Worm (Caenorhabditis elegans) whole organism, L2 larva: ENCODE measurements around the gene fmi-1.

Experiments
- C34F6.9 ChIP-seq: fragments of 150-350 bp; optimal IDR thresholded peaks from 2 replicates; lab custom pipeline; 2014; ENCODE audit warnings: missing biosample characterization, missing genetic modification characterization
- F13H6.1 ChIP-seq: sonication (generic microtip); optimal IDR thresholded peaks from 2 replicates; lab custom pipeline; 2016; ENCODE audit warnings: missing genetic modification characterization, missing compliant biosample characterization
- R02D3.7 ChIP-seq: fragments of 150-350 bp; optimal IDR thresholded peaks from 2 replicates; lab custom pipeline; 2014; ENCODE audit warnings: missing biosample characterization, missing genetic modification characterization
- Y55F3AM.14 ChIP-seq: fragments of 200-800 bp; sonication (Bioruptor generic); optimal IDR thresholded peaks from 2 replicates; lab custom pipeline; 2018; ENCODE audit warnings: mild to moderate bottlenecking, missing genetic modification characterization, missing compliant biosample characterization
- ZK546.5 ChIP-seq: sonication (generic microtip); optimal IDR thresholded peaks from 2 replicates; lab custom pipeline; 2017; ENCODE audit warnings: missing biosample characterization, missing genetic modification characterization
- alr-1 ChIP-seq: fragments of 150-350 bp; optimal IDR thresholded peaks from 2 replicates; lab custom pipeline; 2014; ENCODE audit warnings: missing biosample characterization, missing genetic modification characterization
- ama-1 ChIP-seq: fragments of 150-350 bp; optimal IDR thresholded peaks from 2 replicates; lab custom pipeline; 2018; ENCODE audit warnings: inconsistent platforms
- blmp-1 ChIP-seq: sonication (generic microtip); optimal IDR thresholded peaks from 2 replicates; lab custom pipeline; 2017; ENCODE audit warnings: missing genetic modification characterization, mild to moderate bottlenecking, missing compliant biosample characterization, antibody characterized with exemption, moderate library complexity; ENCODE audit not compliant: insufficient read depth
- ceh-16 ChIP-seq: fragments of 150-350 bp; optimal IDR thresholded peaks from 2 replicates; lab custom pipeline; 2014; ENCODE audit warnings: missing biosample characterization, missing genetic modification characterization
- crh-2 ChIP-seq: sonication (generic microtip); optimal IDR thresholded peaks from 2 replicates; lab custom pipeline; 2017; ENCODE audit warnings: missing biosample characterization, missing genetic modification characterization
- dmd-4 ChIP-seq: sonication (generic microtip); optimal IDR thresholded peaks from 2 replicates; lab custom pipeline; 2017; ENCODE audit warnings: missing biosample characterization, missing genetic modification characterization
- egl-27 ChIP-seq: sonication (generic microtip); optimal IDR thresholded peaks from 3 replicates; lab custom pipeline; 2017; ENCODE audit warnings: missing biosample characterization, missing genetic modification reagents, missing genetic modification characterization
- elt-1 ChIP-seq: fragments of 150-350 bp; optimal IDR thresholded peaks from 2 replicates; lab custom pipeline; 2014; ENCODE audit warnings: missing biosample characterization, missing genetic modification characterization
- elt-3 ChIP-seq: sonication (generic microtip); optimal IDR thresholded peaks from 2 replicates; lab custom pipeline; 2017; ENCODE audit warnings: missing biosample characterization, missing genetic modification characterization
- fos-1 ChIP-seq: fragments of 150-350 bp; optimal IDR thresholded peaks from 2 replicates; lab custom pipeline; 2014; ENCODE audit warnings: missing biosample characterization, missing genetic modification characterization
- gmeb-1 ChIP-seq: fragments of 150-350 bp; optimal IDR thresholded peaks from 2 replicates; lab custom pipeline; 2014; ENCODE audit warnings: missing biosample characterization, missing genetic modification characterization
- lin-13 ChIP-seq: fragments of 150-350 bp; optimal IDR thresholded peaks from 2 replicates; lab custom pipeline; 2014; ENCODE audit warnings: missing biosample characterization, missing genetic modification reagents, missing genetic modification characterization
- lin-39 ChIP-seq: fragments of 150-350 bp; optimal IDR thresholded peaks from 2 replicates; lab custom pipeline; 2014; ENCODE audit warnings: missing biosample characterization, missing genetic modification reagents, missing genetic modification characterization
- lsy-2 ChIP-seq, 2 experiments: fragments of 150-350 bp in 1 of 2; sonication (generic microtip) in 1 of 2; optimal IDR thresholded peaks; 2 replicates each; lab custom pipeline; 2014 to 2017; ENCODE audit warnings: missing biosample characterization in 2 of 2, missing genetic modification characterization in 2 of 2
- mbf-1 ChIP-seq: sonication (generic microtip); optimal IDR thresholded peaks from 2 replicates; lab custom pipeline; 2017; ENCODE audit warnings: missing biosample characterization, missing genetic modification characterization
- mdl-1 ChIP-seq, 2 experiments: fragments of 150-350 bp in 1 of 2; sonication (generic microtip) in 1 of 2; optimal IDR thresholded peaks; 2 replicates each; lab custom pipeline; 2017; ENCODE audit warnings: missing biosample characterization in 2 of 2, missing genetic modification characterization in 2 of 2
- nhr-10 ChIP-seq: sonication (generic microtip); optimal IDR thresholded peaks from 2 replicates; lab custom pipeline; 2017; ENCODE audit warnings: missing biosample characterization, missing genetic modification characterization
- nhr-11 ChIP-seq: fragments of 150-350 bp; optimal IDR thresholded peaks from 2 replicates; lab custom pipeline; 2014; ENCODE audit warnings: missing biosample characterization, missing genetic modification characterization
- nhr-129 ChIP-seq: fragments of 150-350 bp; optimal IDR thresholded peaks from 2 replicates; lab custom pipeline; 2014; ENCODE audit warnings: missing biosample characterization, missing genetic modification characterization
- nhr-21 ChIP-seq: fragments of 150-350 bp; optimal IDR thresholded peaks from 2 replicates; lab custom pipeline; 2014; ENCODE audit warnings: missing biosample characterization, missing genetic modification characterization
- nhr-23 ChIP-seq: fragments of 150-350 bp; optimal IDR thresholded peaks from 2 replicates; lab custom pipeline; 2014; ENCODE audit warnings: missing biosample characterization, missing genetic modification reagents, missing genetic modification characterization
- nhr-237 ChIP-seq: fragments of 150-350 bp; optimal IDR thresholded peaks from 2 replicates; lab custom pipeline; 2014; ENCODE audit warnings: missing biosample characterization, missing genetic modification characterization
- nhr-25 ChIP-seq: fragments of 150-350 bp; sonication (generic microtip); optimal IDR thresholded peaks from 3 replicates; lab custom pipeline; 2014; ENCODE audit warnings: missing biosample characterization, missing genetic modification characterization
- peb-1 ChIP-seq: fragments of 150-350 bp; optimal IDR thresholded peaks from 2 replicates; lab custom pipeline; 2014; ENCODE audit warnings: missing biosample characterization, missing genetic modification characterization
- sem-4 ChIP-seq: fragments of 150-350 bp; optimal IDR thresholded peaks from 2 replicates; lab custom pipeline; 2014; ENCODE audit warnings: missing biosample characterization, missing genetic modification reagents, missing genetic modification characterization
- skn-1 ChIP-seq: sonication (generic microtip); optimal IDR thresholded peaks from 2 replicates; lab custom pipeline; 2017; ENCODE audit warnings: missing biosample characterization, missing genetic modification characterization
- sma-3 ChIP-seq: sonication (generic microtip); optimal IDR thresholded peaks from 2 replicates; lab custom pipeline; 2016; ENCODE audit warnings: missing genetic modification reagents, missing genetic modification characterization, missing compliant biosample characterization
- sma-9 ChIP-seq, 2 experiments: fragments of 150-350 bp in 1 of 2; sonication (generic microtip) in 1 of 2; optimal IDR thresholded peaks; 2 replicates each; lab custom pipeline; 2014 to 2016; ENCODE audit warnings: missing genetic modification characterization in 2 of 2, mild to moderate bottlenecking in 1 of 2, missing biosample characterization in 1 of 2, missing compliant biosample characterization in 1 of 2, missing genetic modification reagents in 1 of 2, moderate library complexity in 1 of 2
- snpc-4 ChIP-seq: fragments of 150-350 bp; optimal IDR thresholded peaks from 2 replicates; lab custom pipeline; 2014; ENCODE audit warnings: missing biosample characterization, missing genetic modification characterization
- unc-62 ChIP-seq: fragments of 150-350 bp; optimal IDR thresholded peaks from 2 replicates; lab custom pipeline; 2014; ENCODE audit warnings: missing biosample characterization, missing genetic modification reagents, missing genetic modification characterization
- ztf-1 ChIP-seq: fragments of 200-800 bp; sonication (Bioruptor generic); conservative IDR thresholded peaks from 2 replicates; pipeline ENCODE4 v1.3.6; 2022; ENCODE audit warnings: missing genetic modification characterization, missing compliant biosample characterization
- ztf-11 ChIP-seq: sonication (generic microtip); optimal IDR thresholded peaks from 2 replicates; lab custom pipeline; 2017; ENCODE audit warnings: missing biosample characterization, missing genetic modification characterization

Gene fmi-1

DNA sequence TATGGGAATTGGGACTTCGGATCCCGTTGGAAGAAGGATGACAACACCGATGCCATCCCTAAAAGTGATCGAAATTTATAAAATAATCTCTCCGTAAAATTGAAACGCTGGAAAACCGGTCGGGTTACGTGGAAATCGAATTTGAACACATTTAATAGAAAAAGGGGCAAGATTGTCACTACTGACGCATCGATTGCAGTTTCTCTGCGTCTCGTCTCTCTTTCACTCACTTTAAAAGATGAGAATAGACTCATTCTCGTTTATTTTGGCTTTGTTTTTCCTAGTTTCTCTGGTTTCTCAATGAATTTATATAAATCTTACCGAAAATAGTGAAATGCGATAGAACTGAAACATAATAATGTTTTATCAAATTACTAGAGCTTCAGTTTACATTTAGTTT is 22.8 kb downstream of the fmi-1 start, which contains the start of gene scyl-1 (continued):
- TF ChIP-seq Y55F3AM.14 (no peak), nhr-237 (tag; lab: Kevin White, UChicago) (no peak), nhr-129 (tag; lab: Kevin White, UChicago) (peak; percentile 81), nhr-11 (tag; lab: Kevin White, UChicago) (no peak), gmeb-1 (tag; lab: Kevin White, UChicago) (peak; percentile 83), ztf-11 (tag; lab: Kevin White, UChicago) (no peak), lin-39 (tag; lab: Kevin White, UChicago) (no peak), F13H6.1 (tag; lab: Kevin White, UChicago) (peak; percentile 83), skn-1 (tag; lab: Kevin White, UChicago) (no peak), mbf-1 (tag; lab: Kevin White, UChicago) (no peak), peb-1 (tag; lab: Kevin White, UChicago) (no peak), unc-62 (GFP tag; lab: Kevin White, UChicago) (no peak), nhr-21 (tag; lab: Kevin White, UChicago) (peak; percentile 80), blmp-1 (tag; lab: Kevin White, UChicago) (peak; percentile 59), nhr-23 (no peak), nhr-10 (tag; lab: Kevin White, UChicago) (no peak), fos-1 (tag; lab: Kevin White, UChicago) (peak; percentile 71), sma-3 (GFP tag; lab: Kevin White, UChicago) (peak; percentile 87), nhr-25 (tag; lab: Kevin White, UChicago) (peak; percentile 88), snpc-4 (tag; lab: Kevin White, UChicago) (peak; percentile 17), lsy-2 (tag; optimal IDR thresholded peaks at IDR 0.05; lab: Kevin White, UChicago) (peak; percentile 69 to 89), ama-1 (lab: Kevin White, UChicago) (no peak), ceh-16 (tag; lab: Kevin White, UChicago) (no peak), alr-1 (tag; lab: Kevin White, UChicago) (no peak), elt-3 (tag; lab: Kevin White, UChicago) (no peak)

DNA sequence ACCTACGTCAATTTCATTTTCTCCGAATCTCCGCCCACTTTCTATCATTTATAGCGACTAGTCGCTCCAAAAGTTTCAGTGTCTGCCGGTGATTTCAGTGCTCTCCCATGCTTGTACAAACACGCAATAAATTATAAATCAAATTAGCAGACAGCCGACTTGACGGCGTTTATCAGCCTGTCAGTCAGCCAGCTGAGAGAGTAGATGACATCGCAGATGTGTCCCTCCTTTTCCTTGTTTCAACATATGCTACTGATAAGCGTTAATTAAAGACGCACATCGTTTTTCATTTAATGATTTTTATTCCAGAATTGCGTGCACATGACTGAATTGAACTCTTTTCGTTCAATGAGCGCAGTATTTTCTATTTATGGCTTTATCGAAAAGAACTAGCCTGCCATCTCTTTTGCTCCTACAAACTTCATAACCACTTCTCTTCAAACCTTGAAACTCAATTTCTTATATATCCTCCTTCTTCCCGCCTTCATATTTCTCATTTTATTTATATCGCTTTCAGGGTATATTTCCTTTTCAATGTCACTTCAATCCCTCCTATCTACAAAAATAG is 24.4 kb downstream of the fmi-1 start, which contains the start of gene lap-2:
TSS of gene lap-2 (plus strand) at position 518 of the 568 bp plus-strand sequence.
- TF ChIP-seq egl-27 (tag; lab: Kevin White, UChicago) (no peak), fos-1 (tag; lab: Kevin White, UChicago) (peak; percentile 36), elt-3 (tag; lab: Kevin White, UChicago) (no peak), C34F6.9 (tag; lab: Kevin White, UChicago) (no peak), sma-9 (GFP tag; optimal IDR thresholded peaks at IDR 0.05; lab: Kevin White, UChicago) (peak; percentile 88), sma-9 (tag; optimal IDR thresholded peaks at IDR 0.05; lab: Kevin White, UChicago) (no peak), elt-1 (tag; lab: Kevin White, UChicago) (no peak), R02D3.7 (no peak), lin-13 (no peak), nhr-10 (tag; lab: Kevin White, UChicago) (no peak), dmd-4 (no peak), nhr-23 (no peak), ceh-16 (tag; lab: Kevin White, UChicago) (no peak), crh-2 (peak; percentile 23), gmeb-1 (tag; lab: Kevin White, UChicago) (no peak), ZK546.5 (tag; lab: Kevin White, UChicago) (no peak), mdl-1 (tag; optimal IDR thresholded peaks at IDR 0.05; lab: Kevin White, UChicago) (no peak), nhr-21 (tag; lab: Kevin White, UChicago) (no peak), sma-3 (GFP tag; lab: Kevin White, UChicago) (no peak), F13H6.1 (tag; lab: Kevin White, UChicago) (peak; percentile 17), sem-4 (tag; lab: Kevin White, UChicago) (no peak), ama-1 (lab: Kevin White, UChicago) (no peak), alr-1 (tag; lab: Kevin White, UChicago) (no peak), lsy-2 (tag; optimal IDR thresholded peaks at IDR 0.05; lab: Kevin White, UChicago) (no peak), snpc-4 (tag; lab: Kevin White, UChicago) (no peak), ztf-1 (GFP tag; lab: Robert Waterston, UW) (no peak)
- TF ChIP-seq, all 48 proteins: peak for 4
